Worm (Caenorhabditis elegans) whole organism, midembryonic: ENCODE data around the gene M04B2.4.
A peak's percentile ranks its signal among the peaks of the same experiment; 100 is the strongest.

Experiments
- T22C8.4 ChIP-seq: fragments of 200-800 bp; sonication (Bioruptor generic); IDR thresholded peaks from 2 replicates; pipeline ENCODE4 v1.3.6; 2022; ENCODE audit warnings: missing genetic modification characterization, missing compliant biosample characterization
- cog-1 ChIP-seq: sonication (generic microtip); optimal IDR thresholded peaks from 2 replicates; lab custom pipeline; 2016; ENCODE audit warnings: missing genetic modification characterization, missing compliant biosample characterization
- flt-1 ChIP-seq: fragments of 200-800 bp; sonication (Bioruptor generic); IDR thresholded peaks from 2 replicates; pipeline ENCODE4 v1.3.6; 2022; ENCODE audit warnings: missing genetic modification characterization, missing compliant biosample characterization
- klf-2 ChIP-seq: fragments of 200-800 bp; sonication (Bioruptor generic); conservative IDR thresholded peaks from 2 replicates; pipeline ENCODE4 v1.3.6; 2022; ENCODE audit warnings: missing genetic modification reagents, missing genetic modification characterization, missing compliant biosample characterization
- med-1 ChIP-seq: sonication (generic microtip); optimal IDR thresholded peaks from 2 replicates; lab custom pipeline; 2017; ENCODE audit warnings: missing genetic modification characterization, mild to moderate bottlenecking, missing compliant biosample characterization, antibody characterized with exemption, missing genetic modification reagents; ENCODE audit not compliant: insufficient read depth
- ref-1 ChIP-seq: fragments of 200-800 bp; sonication (Bioruptor generic); conservative IDR thresholded peaks from 2 replicates; pipeline ENCODE4 v1.3.6; 2022; ENCODE audit warnings: missing genetic modification reagents, missing genetic modification characterization, missing compliant biosample characterization
- tab-1 ChIP-seq: fragments of 200-800 bp; sonication (Bioruptor generic); IDR thresholded peaks from 2 replicates; pipeline ENCODE4 v1.3.6; 2022; ENCODE audit warnings: missing genetic modification characterization, missing compliant biosample characterization
- ztf-23 ChIP-seq: fragments of 200-800 bp; sonication (Bioruptor generic); IDR thresholded peaks from 2 replicates; pipeline ENCODE4 v1.3.6; 2022; ENCODE audit warnings: missing genetic modification reagents, missing genetic modification characterization, missing compliant biosample characterization
- ztf-29 ChIP-seq: fragments of 200-800 bp; sonication (Bioruptor generic); IDR thresholded peaks from 2 replicates; pipeline ENCODE4 v1.3.6; 2022; ENCODE audit warnings: missing genetic modification reagents, missing genetic modification characterization, missing compliant biosample characterization

The M04B2.4 gene

ce11 chrIV:11520960-11521359, at the start of gene M04B2.4, which contains the start of gene gfl-1:
Gene M04B2.4, minus strand, starts transcription at chrIV:11521031.
Gene gfl-1, plus strand, starts transcription at chrIV:11521290.
- TF ChIP-seq T22C8.4 (GFP tag; lab: Robert Waterston, UW) (no peak), tab-1 (GFP tag; lab: Robert Waterston, UW) (no peak), med-1 (no peak), cog-1 (tag; lab: Kevin White, UChicago) (no peak), klf-2 (GFP tag; lab: Robert Waterston, UW) (no peak), ztf-23 (GFP tag; lab: Robert Waterston, UW) (no peak), ztf-29 (GFP tag; lab: Robert Waterston, UW) (no peak), ref-1 (GFP tag; lab: Robert Waterston, UW) (no peak), flt-1 (GFP tag; lab: Robert Waterston, UW) (no peak)

ce11 chrIV:11570200-11570599, 49.4 kb upstream of the M04B2.4 start, which contains the start of gene srgp-1:
Gene srgp-1, plus strand, starts transcription at chrIV:11570500.
- no peak for TF ChIP-seq tab-1 (GFP tag; lab: Robert Waterston, UW)

ce11 chrIV:11569795-11570194, 49.0 kb upstream of the M04B2.4 start:
- TF ChIP-seq tab-1 (GFP tag; lab: Robert Waterston, UW), result no peak
- TF ChIP-seq cog-1 (tag; lab: Kevin White, UChicago), result no peak
- no peak for TF ChIP-seq T22C8.4 (GFP tag; lab: Robert Waterston, UW)
- no peak for TF ChIP-seq ztf-23 (GFP tag; lab: Robert Waterston, UW)
- TF ChIP-seq med-1, result no peak

ce11 chrIV:11568249-11568940, 47.6 kb upstream of the M04B2.4 start:
- no peak for TF ChIP-seq med-1
- TF ChIP-seq ref-1 (GFP tag; lab: Robert Waterston, UW), result no peak
- no peak for TF ChIP-seq tab-1 (GFP tag; lab: Robert Waterston, UW)
- TF ChIP-seq cog-1 (tag; lab: Kevin White, UChicago), result no peak
- TF ChIP-seq flt-1 (GFP tag; lab: Robert Waterston, UW), result no peak
- no peak for TF ChIP-seq ztf-29 (GFP tag; lab: Robert Waterston, UW)

ce11 chrIV:11566146-11566545, 45.3 kb upstream of the M04B2.4 start, which contains the start of gene sec-24.1:
Gene sec-24.1, minus strand, starts transcription at chrIV:11566194.
- TF ChIP-seq ztf-29 (GFP tag; lab: Robert Waterston, UW) (no peak), cog-1 (tag; lab: Kevin White, UChicago) (peak; percentile 75)

- no peak for TF ChIP-seq cog-1 (tag; lab: Kevin White, UChicago)
- no peak for TF ChIP-seq ref-1 (GFP tag; lab: Robert Waterston, UW)
- no peak for TF ChIP-seq ztf-29 (GFP tag; lab: Robert Waterston, UW)
- TF ChIP-seq T22C8.4 (GFP tag; lab: Robert Waterston, UW), result no peak
- no peak for TF ChIP-seq flt-1 (GFP tag; lab: Robert Waterston, UW)
- no peak for TF ChIP-seq klf-2 (GFP tag; lab: Robert Waterston, UW)
- TF ChIP-seq med-1, result no peak
- no peak for TF ChIP-seq tab-1 (GFP tag; lab: Robert Waterston, UW)
- no peak for TF ChIP-seq ztf-23 (GFP tag; lab: Robert Waterston, UW)
Observed at ce11 chrIV:11565022-11565421, 44.2 kb upstream of the M04B2.4 start.

ce11 chrIV:11563090-11563489, 42.3 kb upstream of the M04B2.4 start:
- TF ChIP-seq ref-1 (GFP tag; lab: Robert Waterston, UW) (no peak), ztf-29 (GFP tag; lab: Robert Waterston, UW) (no peak), med-1 (no peak), ztf-23 (GFP tag; lab: Robert Waterston, UW) (no peak), klf-2 (GFP tag; lab: Robert Waterston, UW) (no peak), tab-1 (GFP tag; lab: Robert Waterston, UW) (no peak), cog-1 (tag; lab: Kevin White, UChicago) (no peak), flt-1 (GFP tag; lab: Robert Waterston, UW) (no peak), T22C8.4 (GFP tag; lab: Robert Waterston, UW) (no peak)

ce11 chrIV:11561677-11562076, 40.8 kb upstream of the M04B2.4 start, which contains the start of gene F12F6.7:
Gene F12F6.7, minus strand, starts transcription at chrIV:11561833.
- TF ChIP-seq med-1, result no peak

ce11 chrIV:11551813-11552212, 31.0 kb upstream of the M04B2.4 start, which contains the start of gene col-128:
Gene col-128, minus strand, starts transcription at chrIV:11551960.
- TF ChIP-seq klf-2 (GFP tag; lab: Robert Waterston, UW) (no peak), ref-1 (GFP tag; lab: Robert Waterston, UW) (no peak), med-1 (no peak), tab-1 (GFP tag; lab: Robert Waterston, UW) (no peak), T22C8.4 (GFP tag; lab: Robert Waterston, UW) (no peak), flt-1 (GFP tag; lab: Robert Waterston, UW) (no peak), ztf-29 (GFP tag; lab: Robert Waterston, UW) (no peak), cog-1 (tag; lab: Kevin White, UChicago) (no peak), ztf-23 (GFP tag; lab: Robert Waterston, UW) (no peak)

- peak; percentile 95 for TF ChIP-seq flt-1 (GFP tag; lab: Robert Waterston, UW)
- peak; percentile 81 for TF ChIP-seq T22C8.4 (GFP tag; lab: Robert Waterston, UW)
- peak; percentile 81 for TF ChIP-seq ref-1 (GFP tag; lab: Robert Waterston, UW)
- TF ChIP-seq ztf-29 (GFP tag; lab: Robert Waterston, UW), result peak; percentile 81
- peak; percentile 92 for TF ChIP-seq ztf-23 (GFP tag; lab: Robert Waterston, UW)
- TF ChIP-seq cog-1 (tag; lab: Kevin White, UChicago), result peak; percentile 88
- TF ChIP-seq med-1, result peak; percentile 70
- 0 out of 2 replicates have a peak, but pooled peaks have one; percentile 47 for TF ChIP-seq klf-2 (GFP tag; lab: Robert Waterston, UW)
- peak; percentile 95 for TF ChIP-seq tab-1 (GFP tag; lab: Robert Waterston, UW)
Observed at ce11 chrIV:11549694-11550093, 28.9 kb upstream of the M04B2.4 start.
